Worm (Caenorhabditis elegans) whole organism, late embryonic: ENCODE results near the gene F49H12.4.

Experiments
- F13H6.1 ChIP-seq: sonication (generic microtip); optimal IDR thresholded peaks from 2 replicates; lab custom pipeline; 2016; ENCODE audit warnings: missing genetic modification characterization, missing compliant biosample characterization
- ceh-14 ChIP-seq: sonication (generic microtip); optimal IDR thresholded peaks from 2 replicates; lab custom pipeline; 2016; ENCODE audit warnings: missing genotype, missing genetic modification characterization, missing compliant biosample characterization
- ceh-24 ChIP-seq: sonication (generic microtip); optimal IDR thresholded peaks from 2 replicates; lab custom pipeline; 2016; ENCODE audit warnings: mild to moderate bottlenecking, missing genetic modification characterization, missing compliant biosample characterization
- che-1 ChIP-seq: sonication (generic microtip); optimal IDR thresholded peaks from 2 replicates; lab custom pipeline; 2016; ENCODE audit warnings: mild to moderate bottlenecking, missing genetic modification characterization, missing compliant biosample characterization
- dve-1 ChIP-seq: sonication (generic microtip); optimal IDR thresholded peaks from 2 replicates; lab custom pipeline; 2017; ENCODE audit warnings: antibody characterized with exemption, mild to moderate bottlenecking, missing genetic modification characterization, missing compliant biosample characterization
- elt-4 ChIP-seq: sonication (generic microtip); optimal IDR thresholded peaks from 2 replicates; lab custom pipeline; 2016; ENCODE audit warnings: missing genetic modification characterization, missing compliant biosample characterization
- hlh-15 ChIP-seq: sonication (generic microtip); optimal IDR thresholded peaks from 2 replicates; lab custom pipeline; 2016; ENCODE audit warnings: missing genetic modification characterization, missing compliant biosample characterization
- mec-3 ChIP-seq: sonication (generic microtip); optimal IDR thresholded peaks from 2 replicates; lab custom pipeline; 2016; ENCODE audit warnings: borderline replicate concordance, missing genetic modification characterization, missing compliant biosample characterization
- nfya-1 ChIP-seq: sonication (generic microtip); optimal IDR thresholded peaks from 2 replicates; lab custom pipeline; 2017; ENCODE audit warnings: missing genetic modification characterization, mild to moderate bottlenecking, missing compliant biosample characterization, antibody characterized with exemption, moderate library complexity
- nhr-232 ChIP-seq: sonication (generic microtip); optimal IDR thresholded peaks from 2 replicates; lab custom pipeline; 2016; ENCODE audit warnings: missing genetic modification characterization, missing compliant biosample characterization
- tbx-2 ChIP-seq: sonication (generic microtip); optimal IDR thresholded peaks from 2 replicates; lab custom pipeline; 2016; ENCODE audit warnings: missing genetic modification characterization, missing compliant biosample characterization

F49H12.4 gene

ce11 chrX:2120961-2121360, 41.3 kb downstream of the F49H12.4 start, which contains the start of gene gpa-5:
TSS of gene gpa-5 (minus strand) at chrX:2121061.
- TF ChIP-seq ceh-14 (no peak), dve-1 (tag; lab: Kevin White, UChicago) (no peak), mec-3 (tag; lab: Kevin White, UChicago) (no peak), nfya-1 (tag; lab: Kevin White, UChicago) (no peak)

ce11 chrX:2130141-2130540, 50.5 kb downstream of the F49H12.4 start, which contains the start of gene F53B1.8:
TSS of gene F53B1.8 (minus strand) at chrX:2130241.
- TF ChIP-seq ceh-24 (tag; lab: Kevin White, UChicago) (no peak), nhr-232 (tag; lab: Kevin White, UChicago) (no peak), mec-3 (tag; lab: Kevin White, UChicago) (no peak), tbx-2 (tag; lab: Kevin White, UChicago) (no peak), elt-4 (tag; lab: Kevin White, UChicago) (no peak), hlh-15 (no peak), che-1 (no peak), F13H6.1 (tag; lab: Kevin White, UChicago) (no peak)
